Fruit fly (Drosophila melanogaster) whole organism, prepupa: Measurements from ENCODE around the gene CG31792.

Experiments used
- CG10669 ChIP-seq: fragments of 200-800 bp; sonication (Bioruptor generic); optimal IDR thresholded peaks from 3 replicates; lab custom pipeline; 2018; ENCODE audit warnings: missing biosample characterization, mild to moderate bottlenecking, missing genetic modification characterization, moderate library complexity
- CG11294 ChIP-seq: fragments of 200-800 bp; sonication (Bioruptor generic); IDR thresholded peaks from 2 replicates; pipeline ENCODE4 v1.3.6; 2022; ENCODE audit warnings: missing biosample characterization, missing genetic modification characterization
- CG11902 ChIP-seq: fragments of 200-800 bp; sonication (Bioruptor generic); optimal IDR thresholded peaks from 3 replicates; lab custom pipeline; 2016; ENCODE audit warnings: missing biosample characterization, missing genetic modification characterization
- CG15336 ChIP-seq: fragments of 200-800 bp; sonication (Bioruptor generic); IDR thresholded peaks from 2 replicates; pipeline ENCODE4 v1.3.6; 2022; ENCODE audit warnings: missing biosample characterization, missing genetic modification characterization
- CG1621 ChIP-seq: fragments of 200-800 bp; sonication (Bioruptor generic); optimal IDR thresholded peaks from 3 replicates; lab custom pipeline; 2018; ENCODE audit warnings: missing biosample characterization, mild to moderate bottlenecking, missing genetic modification characterization
- CG16779 ChIP-seq: fragments of 200-800 bp; sonication (Bioruptor generic); optimal IDR thresholded peaks from 3 replicates; lab custom pipeline; 2017; ENCODE audit warnings: missing biosample characterization, mild to moderate bottlenecking, missing genetic modification characterization
- CG3032 ChIP-seq: fragments of 200-800 bp; optimal IDR thresholded peaks from 2 replicates; lab custom pipeline; 2019; ENCODE audit warnings: missing biosample characterization, mild to moderate bottlenecking, missing genetic modification characterization, moderate library complexity
- CG32006 ChIP-seq: fragments of 200-800 bp; sonication (Bioruptor generic); optimal IDR thresholded peaks from 3 replicates; lab custom pipeline; 2017; ENCODE audit warnings: missing biosample characterization, mild to moderate bottlenecking, missing genetic modification characterization
- CG3919 ChIP-seq: fragments of 200-800 bp; sonication (Bioruptor generic); optimal IDR thresholded peaks from 3 replicates; lab custom pipeline; 2016; ENCODE audit warnings: missing biosample characterization, missing genetic modification characterization
- CG4318 ChIP-seq: fragments of 200-800 bp; sonication (Bioruptor generic); optimal IDR thresholded peaks from 3 replicates; lab custom pipeline; 2017; ENCODE audit warnings: missing biosample characterization, mild to moderate bottlenecking, missing genetic modification characterization
- CG6163 ChIP-seq: fragments of 200-800 bp; sonication (Bioruptor generic); IDR thresholded peaks from 3 replicates; pipeline ENCODE4 v1.3.6; 2022; ENCODE audit warnings: missing biosample characterization, missing genetic modification characterization
- CG6808 ChIP-seq: fragments of 200-800 bp; sonication (Bioruptor generic); optimal IDR thresholded peaks from 3 replicates; lab custom pipeline; 2017; ENCODE audit warnings: missing biosample characterization, missing genetic modification characterization, mild to moderate bottlenecking, moderate library complexity, missing genetic modification reagents
- CG7368 ChIP-seq: fragments of 200-800 bp; sonication (Bioruptor generic); optimal IDR thresholded peaks from 3 replicates; lab custom pipeline; 2016; ENCODE audit warnings: missing biosample characterization, missing genetic modification characterization
- CG8319 ChIP-seq: fragments of 200-800 bp; sonication (Bioruptor generic); optimal IDR thresholded peaks from 3 replicates; lab custom pipeline; 2016; ENCODE audit warnings: missing biosample characterization, missing genetic modification characterization
- Eip75B ChIP-seq: fragments of 200-800 bp; sonication (Bioruptor generic); optimal IDR thresholded peaks from 3 replicates; lab custom pipeline; 2016; ENCODE audit warnings: missing biosample characterization, missing genetic modification characterization
- Eip78C ChIP-seq: fragments of 200-800 bp; sonication (Bioruptor generic); peaks from one replicate; lab custom pipeline; 2016; ENCODE audit warnings: missing biosample characterization, missing genetic modification characterization
- Eip93F ChIP-seq: fragments of 200-800 bp; sonication (Bioruptor generic); optimal IDR thresholded peaks from 2 replicates; lab custom pipeline; 2016; ENCODE audit warnings: missing biosample characterization, mild to moderate bottlenecking, missing genetic modification characterization
- Ets21C ChIP-seq: fragments of 200-800 bp; sonication (Bioruptor generic); optimal IDR thresholded peaks from 3 replicates; lab custom pipeline; 2016; ENCODE audit warnings: missing biosample characterization, missing genetic modification characterization
- Ets96B ChIP-seq: fragments of 200-800 bp; optimal IDR thresholded peaks from 2 replicates; lab custom pipeline; 2019; ENCODE audit warnings: missing biosample characterization, mild to moderate bottlenecking, missing genetic modification characterization, moderate library complexity
- Hr38 ChIP-seq: sonication (Bioruptor generic); optimal IDR thresholded peaks from 2 replicates; lab custom pipeline; 2016; ENCODE audit warnings: missing biosample characterization, missing genetic modification characterization
- Hr39 ChIP-seq: fragments of 200-800 bp; sonication (Bioruptor generic); optimal IDR thresholded peaks from 2 replicates; lab custom pipeline; 2016; ENCODE audit warnings: missing biosample characterization, missing genetic modification characterization
- Met ChIP-seq: fragments of 200-800 bp; sonication (Bioruptor generic); optimal IDR thresholded peaks from 3 replicates; lab custom pipeline; 2016; ENCODE audit warnings: missing biosample characterization, missing genetic modification characterization
- OdsH ChIP-seq: fragments of 200-800 bp; sonication (Bioruptor generic); optimal IDR thresholded peaks from 3 replicates; lab custom pipeline; 2016; ENCODE audit warnings: missing biosample characterization, missing genetic modification characterization
- Smox ChIP-seq: fragments of 200-800 bp; sonication (Bioruptor generic); optimal IDR thresholded peaks from 3 replicates; lab custom pipeline; 2016; ENCODE audit warnings: missing biosample characterization, missing genetic modification characterization
- Sox102F ChIP-seq: fragments of 200-800 bp; sonication (Bioruptor generic); optimal IDR thresholded peaks from 2 replicates; lab custom pipeline; 2016; ENCODE audit warnings: missing biosample characterization, mild to moderate bottlenecking, missing genetic modification characterization
- achi ChIP-seq: fragments of 200-800 bp; sonication (Bioruptor generic); optimal IDR thresholded peaks from 3 replicates; lab custom pipeline; 2016; ENCODE audit warnings: missing biosample characterization, missing genetic modification characterization
- acj6 ChIP-seq: fragments of 200-800 bp; sonication (Bioruptor generic); optimal IDR thresholded peaks from 3 replicates; lab custom pipeline; 2016; ENCODE audit warnings: missing biosample characterization, missing genetic modification characterization
- dac ChIP-seq: fragments of 200-800 bp; sonication (Bioruptor generic); optimal IDR thresholded peaks from 2 replicates; lab custom pipeline; 2017; ENCODE audit warnings: missing biosample characterization, mild to moderate bottlenecking, missing genetic modification characterization
- dsx ChIP-seq: fragments of 200-800 bp; optimal IDR thresholded peaks from 3 replicates; lab custom pipeline; 2019; ENCODE audit warnings: missing biosample characterization, mild to moderate bottlenecking, missing genetic modification characterization, moderate library complexity; ENCODE audit not compliant: poor library complexity, severe bottlenecking
- eg ChIP-seq: fragments of 200-800 bp; sonication (Bioruptor generic); IDR thresholded peaks from 3 replicates; pipeline ENCODE4 v1.3.6; 2022; ENCODE audit warnings: missing biosample characterization, missing genetic modification characterization
- esn ChIP-seq: fragments of 200-800 bp; sonication (Bioruptor generic); optimal IDR thresholded peaks from 2 replicates; lab custom pipeline; 2016; ENCODE audit warnings: missing biosample characterization, mild to moderate bottlenecking, missing genetic modification characterization, moderate library complexity
- fd85E ChIP-seq: fragments of 200-800 bp; sonication (Bioruptor generic); optimal IDR thresholded peaks from 3 replicates; lab custom pipeline; 2016; ENCODE audit warnings: missing biosample characterization, missing genetic modification characterization
- net ChIP-seq: fragments of 200-800 bp; sonication (Bioruptor generic); optimal IDR thresholded peaks from 3 replicates; lab custom pipeline; 2016; ENCODE audit warnings: missing biosample characterization, missing genetic modification characterization
- salr ChIP-seq, 2 experiments: fragments of 200-800 bp; sonication (Bioruptor generic); optimal IDR thresholded peaks; 3 replicates each; lab custom pipeline; 2016 to 2018; ENCODE audit warnings: missing biosample characterization in 2 of 2, missing genetic modification characterization in 2 of 2, mild to moderate bottlenecking in 1 of 2
- ss ChIP-seq, 2 experiments: fragments of 200-800 bp; sonication (Bioruptor generic); optimal IDR thresholded peaks; 2 replicates in 1 of 2; 3 replicates in 1 of 2; lab custom pipeline; 2017 to 2018; ENCODE audit warnings: mild to moderate bottlenecking in 2 of 2, missing biosample characterization in 2 of 2, missing genetic modification characterization in 2 of 2, moderate library complexity in 1 of 2
- svp ChIP-seq: fragments of 200-800 bp; sonication (Bioruptor generic); peaks from one replicate; lab custom pipeline; 2016; ENCODE audit warnings: missing biosample characterization, missing genetic modification characterization
- topi ChIP-seq: fragments of 200-800 bp; sonication (Bioruptor generic); optimal IDR thresholded peaks from 3 replicates; lab custom pipeline; 2016; ENCODE audit warnings: missing biosample characterization, missing genetic modification characterization

The CG31792 gene

DNA sequence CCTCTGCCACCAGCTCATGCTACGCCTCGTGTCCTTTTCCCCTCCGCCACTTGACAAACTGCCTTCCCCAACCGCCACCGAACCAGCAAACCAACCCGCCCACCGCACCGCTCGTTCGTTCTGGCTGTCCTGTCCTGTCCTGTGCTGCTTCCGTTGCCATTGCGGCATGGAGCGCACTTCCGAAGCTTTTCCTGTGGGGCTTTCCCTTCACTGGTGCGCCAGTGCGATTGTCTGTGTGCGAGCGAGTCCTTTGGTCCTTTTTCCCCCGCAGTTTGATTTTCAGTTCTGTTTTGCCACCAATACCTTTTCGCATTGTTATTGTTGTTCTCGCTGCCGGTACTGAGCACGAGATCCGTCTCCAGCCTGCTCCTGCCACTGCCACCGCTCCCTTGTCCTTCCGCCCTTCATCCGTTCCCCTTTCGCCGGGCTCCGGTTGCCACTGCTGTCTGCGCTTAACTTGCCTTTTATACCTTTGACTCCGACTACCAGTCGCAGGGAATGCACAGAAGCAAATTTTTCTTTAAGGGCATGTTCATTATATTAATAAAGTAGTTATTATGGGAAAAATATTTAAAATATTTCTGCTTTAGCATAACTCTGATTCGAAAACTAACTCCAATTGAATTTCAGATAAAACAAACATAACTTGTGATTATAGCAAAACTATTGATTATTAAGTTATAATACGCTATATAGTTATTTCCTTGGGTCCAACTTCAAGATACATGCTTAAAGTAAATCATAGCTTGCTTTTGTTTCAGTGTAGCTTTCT is 26.9 kb downstream of the CG31792 start (continued):
- peak; percentile 55 for TF ChIP-seq Met (GFP tag; lab: Kevin White, UChicago)
- TF ChIP-seq CG3919 (GFP tag; lab: Kevin White, UChicago) = peak; percentile 54
- peak; percentile 77 for TF ChIP-seq CG10669
- no peak for TF ChIP-seq fd85E (GFP tag; lab: Kevin White, UChicago)
- TF ChIP-seq Eip78C (GFP tag; lab: Kevin White, UChicago) = peak; percentile 90
- TF ChIP-seq esn (GFP tag; lab: Kevin White, UChicago) = peak; percentile 62
- no peak for TF ChIP-seq Hr38
- TF ChIP-seq OdsH (GFP tag; lab: Kevin White, UChicago) = peak; percentile 61
- TF ChIP-seq CG11902 (GFP tag; lab: Kevin White, UChicago) = peak; percentile 29
- TF ChIP-seq topi = peak; percentile 51
- TF ChIP-seq CG3032 (tag; lab: Kevin White, UChicago) = peak; percentile 81
- no peak for TF ChIP-seq Eip93F
- TF ChIP-seq dsx (GFP tag; lab: Kevin White, UChicago) = peak; percentile 69
- peak; percentile 27 to 71 for TF ChIP-seq ss (GFP tag; optimal IDR thresholded peaks at IDR 0.05; lab: Kevin White, UChicago)
- TF ChIP-seq CG4318 = peak; percentile 28
- TF ChIP-seq Smox = peak; percentile 57
- peak; percentile 61 for TF ChIP-seq CG1621
- TF ChIP-seq CG6808 = peak; percentile 75
- no peak for TF ChIP-seq dac (GFP tag; lab: Kevin White, UChicago)
- TF ChIP-seq salr (GFP tag; optimal IDR thresholded peaks at IDR 0.05; lab: Kevin White, UChicago) = peak; percentile 31 to 39
- TF ChIP-seq eg = no peak
- peak; percentile 57 for TF ChIP-seq achi (GFP tag; lab: Kevin White, UChicago)
- peak; percentile 10 for TF ChIP-seq CG16779
- TF ChIP-seq CG11294 (GFP tag; lab: Robert Waterston, UW) = no peak; the same call in 1 of the 2 replicates
- peak; percentile 56 for TF ChIP-seq acj6 (GFP tag; lab: Kevin White, UChicago)
- peak; percentile 70 for TF ChIP-seq CG32006 (GFP tag; lab: Kevin White, UChicago)
- peak; percentile 53 for TF ChIP-seq Eip75B (GFP tag; lab: Kevin White, UChicago)
- TF ChIP-seq Ets21C (GFP tag; lab: Kevin White, UChicago) = peak; percentile 33
- TF ChIP-seq Ets96B (tag; lab: Kevin White, UChicago) = peak; percentile 77
- TF ChIP-seq CG7368 = no peak
- TF ChIP-seq net (GFP tag; lab: Kevin White, UChicago) = peak; percentile 33
- peak; percentile 66 for TF ChIP-seq svp
- no peak for TF ChIP-seq CG6163 (GFP tag; lab: Robert Waterston, UW)
- peak; percentile 37 for TF ChIP-seq CG8319 (GFP tag; lab: Kevin White, UChicago)
- peak; percentile 34 for TF ChIP-seq Hr39 (GFP tag; lab: Kevin White, UChicago)
- peak; percentile 22 for TF ChIP-seq Sox102F (GFP tag; lab: Kevin White, UChicago)

DNA sequence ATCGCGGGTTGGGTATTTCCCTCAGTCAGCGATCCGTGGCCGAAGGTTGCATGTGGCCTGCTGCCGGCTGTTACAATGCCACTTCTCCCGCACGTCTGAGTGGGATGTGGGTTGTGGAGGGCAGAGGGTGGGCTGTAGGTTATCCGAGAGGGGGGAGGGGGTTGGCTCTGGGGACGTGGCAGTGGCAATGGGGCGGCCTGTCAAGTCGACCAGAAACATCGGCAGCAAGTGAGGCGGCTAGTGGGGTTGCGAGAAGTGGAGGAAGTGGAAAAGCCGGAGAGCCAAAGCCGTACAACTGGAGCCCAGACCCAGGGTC is 27.5 kb downstream of the CG31792 start:
- no peak for TF ChIP-seq Ets21C (GFP tag; lab: Kevin White, UChicago)
- TF ChIP-seq dsx (GFP tag; lab: Kevin White, UChicago) = peak; percentile 6
- no peak for TF ChIP-seq CG15336 (GFP tag; lab: Robert Waterston, UW)
- no peak for TF ChIP-seq CG8319 (GFP tag; lab: Kevin White, UChicago)
- TF ChIP-seq ss (GFP tag; optimal IDR thresholded peaks at IDR 0.05; lab: Kevin White, UChicago) = peak in 1 of 2 experiments; percentile 9
- TF ChIP-seq Eip78C (GFP tag; lab: Kevin White, UChicago) = no peak
- TF ChIP-seq, all 60 proteins: peak for 2
